Worm (Caenorhabditis elegans) whole organism, early embryonic: Measurements from ENCODE around the gene fbxa-136.

ENCODE experiments used
- aly-1 ChIP-seq: sonication (generic microtip); optimal IDR thresholded peaks from 2 replicates; lab custom pipeline; 2016; ENCODE audit warnings: missing genetic modification characterization, missing compliant biosample characterization
- ama-1 ChIP-seq: fragments of 150-350 bp; optimal IDR thresholded peaks from 2 replicates; lab custom pipeline; 2014
- ceh-13 ChIP-seq: fragments of 200-800 bp; sonication (Bioruptor generic); optimal IDR thresholded peaks from 2 replicates; lab custom pipeline; 2018; ENCODE audit warnings: mild to moderate bottlenecking, missing genetic modification characterization, missing compliant biosample characterization
- ets-7 ChIP-seq: sonication (generic microtip); optimal IDR thresholded peaks from 2 replicates; lab custom pipeline; 2016; ENCODE audit warnings: missing genotype, missing genetic modification characterization, missing compliant biosample characterization
- pes-1 ChIP-seq: fragments of 200-800 bp; sonication (Bioruptor generic); IDR thresholded peaks from 2 replicates; pipeline ENCODE4 v1.3.6; 2022; ENCODE audit warnings: missing genetic modification reagents, missing genetic modification characterization, missing compliant biosample characterization
- tbx-11 ChIP-seq: fragments of 200-800 bp; sonication (Bioruptor generic); IDR thresholded peaks from 2 replicates; pipeline ENCODE4 v1.3.6; 2022; ENCODE audit warnings: missing genetic modification characterization, missing compliant biosample characterization
- tbx-37 ChIP-seq: fragments of 200-800 bp; sonication (Bioruptor generic); conservative IDR thresholded peaks from 2 replicates; pipeline ENCODE4 v1.3.6; 2022; ENCODE audit warnings: missing genetic modification reagents, missing genetic modification characterization, missing compliant biosample characterization

ce11 chrV:17506289-17506688, 14.5 kb upstream of the fbxa-136 start, which contains the start of gene srw-31:
- no peak for TF ChIP-seq tbx-37
- no peak for TF ChIP-seq ama-1 (lab: Kevin White, UChicago)
- no peak for TF ChIP-seq ets-7 (tag; lab: Kevin White, UChicago)
- no peak for TF ChIP-seq tbx-11 (GFP tag; lab: Robert Waterston, UW)
- no peak for TF ChIP-seq aly-1 (tag; lab: Kevin White, UChicago)
- TF ChIP-seq ceh-13 (GFP tag; lab: Kevin White, UChicago): no peak
- no peak for TF ChIP-seq pes-1 (GFP tag; lab: Robert Waterston, UW)
